Fruit fly (Drosophila melanogaster): ENCODE data around the gene Gmd.
A peak's percentile ranks its signal among the peaks of the same experiment; 100 is the strongest.

The Gmd gene

DNA sequence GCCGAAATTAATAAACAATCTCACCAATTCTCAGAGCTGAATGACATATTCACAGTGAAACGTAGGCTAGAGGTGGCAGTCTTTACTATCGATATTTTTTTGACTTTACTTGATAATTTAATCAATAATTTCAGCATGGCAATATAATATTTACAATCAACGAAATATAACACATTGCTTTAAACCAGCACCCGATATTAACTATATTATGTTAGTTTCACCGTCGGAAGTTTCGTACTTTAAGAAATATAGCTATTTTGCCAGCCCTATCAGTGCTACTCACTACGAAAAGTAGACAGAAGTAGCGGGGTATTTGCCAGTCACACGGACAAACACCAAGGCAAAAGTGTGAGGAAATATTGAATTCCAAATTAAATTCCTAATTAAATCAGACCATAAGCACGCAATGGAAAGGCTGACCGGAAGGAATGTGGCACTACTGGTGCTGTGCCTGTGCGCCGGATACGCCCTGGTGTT lies 34.0 kb upstream of the Gmd start, which contains the start of the genes CG31917, Tfb5 and SelT (continued):
- TF ChIP-seq CG12155 (GFP tag; optimal IDR thresholded peaks at IDR 0.05) (peak; percentile 66), lov (optimal IDR thresholded peaks at IDR 0.05) (peak; percentile 60), lov (GFP tag; IDR thresholded peaks at IDR 0.05) (no peak), org-1 (GFP tag; optimal IDR thresholded peaks at IDR 0.05) (no peak), gsb (GFP tag; IDR thresholded peaks at IDR 0.05) (no peak), B-H1 (GFP tag; IDR thresholded peaks at IDR 0.05) (no peak), sens-2 (GFP tag; IDR thresholded peaks at IDR 0.05) (no peak), CG11093 (GFP tag; IDR thresholded peaks at IDR 0.05) (no peak), Ptx1 (GFP tag; IDR thresholded peaks at IDR 0.05) (peak; percentile 56; the same call in 1 of the 2 replicates), CG7271 (tag; optimal IDR thresholded peaks at IDR 0.05) (no peak), ato (GFP tag; IDR thresholded peaks at IDR 0.05; ENCODE audit: partially characterized antibody) (no peak), CG4730 (GFP tag; IDR thresholded peaks at IDR 0.05) (no peak), tll (GFP tag; optimal IDR thresholded peaks at IDR 0.05) (peak in 1 of 2 experiments; percentile 64), MESR4 (GFP tag; optimal IDR thresholded peaks at IDR 0.05) (peak; percentile 65), CG9817 (tag; optimal IDR thresholded peaks at IDR 0.05) (peak; percentile 75), CG1529 (GFP tag; optimal IDR thresholded peaks at IDR 0.05) (no peak), CG31388 (GFP tag; optimal IDR thresholded peaks at IDR 0.05) (no peak), Xrp1 (GFP tag; IDR thresholded peaks at IDR 0.05) (peak; percentile 43; the same call in 1 of the 2 replicates), Hr3 (GFP tag; optimal IDR thresholded peaks at IDR 0.05) (peak; percentile 53), bigmax (GFP tag; optimal IDR thresholded peaks at IDR 0.05) (no peak), H15 (GFP tag; IDR thresholded peaks at IDR 0.05) (no peak), CG11456 (GFP tag; IDR thresholded peaks at IDR 0.05) (no peak), CG17912 (GFP tag; optimal IDR thresholded peaks at IDR 0.05) (no peak), yki (optimal IDR thresholded peaks at IDR 0.05) (peak; percentile 52), ci (GFP tag; IDR thresholded peaks at IDR 0.05) (no peak), CG9797 (GFP tag; optimal IDR thresholded peaks at IDR 0.05) (peak; percentile 30), Awh (GFP tag; IDR thresholded peaks at IDR 0.05) (no peak), jigr1 (GFP tag; IDR thresholded peaks at IDR 0.05) (no peak), chn (GFP tag; optimal IDR thresholded peaks at IDR 0.05) (peak; percentile 9), trem (tag; optimal IDR thresholded peaks at IDR 0.05) (peak; percentile 63), Fer1 (GFP tag; optimal IDR thresholded peaks at IDR 0.05) (no peak), nerfin-1 (tag; optimal IDR thresholded peaks at IDR 0.05) (peak; percentile 45), ap (GFP tag; IDR thresholded peaks at IDR 0.05) (no peak), wek (GFP tag; optimal IDR thresholded peaks at IDR 0.05) (no peak), bab2 (GFP tag; optimal IDR thresholded peaks at IDR 0.05) (peak; percentile 70), CG15601 (tag; optimal IDR thresholded peaks at IDR 0.05) (peak; percentile 58), CG31441 (GFP tag; IDR thresholded peaks at IDR 0.05) (no peak), GATAe (GFP tag; conservative IDR thresholded peaks at IDR 0.05) (no peak), CG1602 (GFP tag; optimal IDR thresholded peaks at IDR 0.05) (peak; percentile 55), Sin3A (optimal IDR thresholded peaks at IDR 0.05) (peak; percentile 66), rib (GFP tag; IDR thresholded peaks at IDR 0.05) (no peak), CkIIα-i1 (GFP tag; IDR thresholded peaks at IDR 0.05) (no peak), ac (GFP tag; optimal IDR thresholded peaks at IDR 0.05) (no peak), zen (tag; optimal IDR thresholded peaks at IDR 0.05) (peak; percentile 50), ems (GFP tag; optimal IDR thresholded peaks at IDR 0.05) (peak; percentile 8), ftz-f1 (GFP tag; optimal IDR thresholded peaks at IDR 0.05) (peak; percentile 67), ase (GFP tag; IDR thresholded peaks at IDR 0.05) (no peak), CG6689 (GFP tag; IDR thresholded peaks at IDR 0.05) (no peak; the same call in 1 of the 2 replicates), CrebB (tag; optimal IDR thresholded peaks at IDR 0.05) (peak; percentile 1), Six4 (GFP tag; optimal IDR thresholded peaks at IDR 0.05) (no peak), CG8478 (optimal IDR thresholded peaks at IDR 0.05) (no peak), Nf-YA (GFP tag; IDR thresholded peaks at IDR 0.05) (no peak), CG10462 (GFP tag; optimal IDR thresholded peaks at IDR 0.05) (peak; percentile 12), CG6765 (GFP tag; optimal IDR thresholded peaks at IDR 0.05) (no peak)

Data from whole organism, embryonic.